Worm (Caenorhabditis elegans) whole organism, midembryonic: Measurements from ENCODE around the gene Y57E12AR.1.

Source experiments
- T22C8.4 ChIP-seq: fragments of 200-800 bp; sonication (Bioruptor generic); IDR thresholded peaks from 2 replicates; pipeline ENCODE4 v1.3.6; 2022; ENCODE audit warnings: missing genetic modification characterization, missing compliant biosample characterization
- flt-1 ChIP-seq: fragments of 200-800 bp; sonication (Bioruptor generic); IDR thresholded peaks from 2 replicates; pipeline ENCODE4 v1.3.6; 2022; ENCODE audit warnings: missing genetic modification characterization, missing compliant biosample characterization
- med-1 ChIP-seq: sonication (generic microtip); optimal IDR thresholded peaks from 2 replicates; lab custom pipeline; 2017; ENCODE audit warnings: missing genetic modification characterization, mild to moderate bottlenecking, missing compliant biosample characterization, antibody characterized with exemption, missing genetic modification reagents; ENCODE audit not compliant: insufficient read depth
- ref-1 ChIP-seq: fragments of 200-800 bp; sonication (Bioruptor generic); conservative IDR thresholded peaks from 2 replicates; pipeline ENCODE4 v1.3.6; 2022; ENCODE audit warnings: missing genetic modification reagents, missing genetic modification characterization, missing compliant biosample characterization
- tab-1 ChIP-seq: fragments of 200-800 bp; sonication (Bioruptor generic); IDR thresholded peaks from 2 replicates; pipeline ENCODE4 v1.3.6; 2022; ENCODE audit warnings: missing genetic modification characterization, missing compliant biosample characterization
- ztf-23 ChIP-seq: fragments of 200-800 bp; sonication (Bioruptor generic); IDR thresholded peaks from 2 replicates; pipeline ENCODE4 v1.3.6; 2022; ENCODE audit warnings: missing genetic modification reagents, missing genetic modification characterization, missing compliant biosample characterization

- no peak for TF ChIP-seq T22C8.4
- no peak for TF ChIP-seq med-1 (GFP tag; lab: Kevin White, UChicago)
- TF ChIP-seq ref-1 = no peak
- TF ChIP-seq ztf-23 (GFP tag; lab: Robert Waterston, UW) = no peak
- no peak for TF ChIP-seq tab-1 (GFP tag; lab: Robert Waterston, UW)
- TF ChIP-seq flt-1 (GFP tag; lab: Robert Waterston, UW) = no peak
These were observed 22.2 kb upstream of the Y57E12AR.1 start for ce11 chrV:7087340-7087739.
